Fruit fly (Drosophila melanogaster) S2 (cell line): ENCODE data around the gene MME1.

Experiments
- CG8478 ChIP-seq: fragments of >200 bp; optimal IDR thresholded peaks from 2 replicates; lab custom pipeline; 2018
- CTCF ChIP-seq, 2 experiments: fragments of >200 bp; optimal IDR thresholded peaks; 2 replicates each; lab custom pipeline; 2018

DNA sequence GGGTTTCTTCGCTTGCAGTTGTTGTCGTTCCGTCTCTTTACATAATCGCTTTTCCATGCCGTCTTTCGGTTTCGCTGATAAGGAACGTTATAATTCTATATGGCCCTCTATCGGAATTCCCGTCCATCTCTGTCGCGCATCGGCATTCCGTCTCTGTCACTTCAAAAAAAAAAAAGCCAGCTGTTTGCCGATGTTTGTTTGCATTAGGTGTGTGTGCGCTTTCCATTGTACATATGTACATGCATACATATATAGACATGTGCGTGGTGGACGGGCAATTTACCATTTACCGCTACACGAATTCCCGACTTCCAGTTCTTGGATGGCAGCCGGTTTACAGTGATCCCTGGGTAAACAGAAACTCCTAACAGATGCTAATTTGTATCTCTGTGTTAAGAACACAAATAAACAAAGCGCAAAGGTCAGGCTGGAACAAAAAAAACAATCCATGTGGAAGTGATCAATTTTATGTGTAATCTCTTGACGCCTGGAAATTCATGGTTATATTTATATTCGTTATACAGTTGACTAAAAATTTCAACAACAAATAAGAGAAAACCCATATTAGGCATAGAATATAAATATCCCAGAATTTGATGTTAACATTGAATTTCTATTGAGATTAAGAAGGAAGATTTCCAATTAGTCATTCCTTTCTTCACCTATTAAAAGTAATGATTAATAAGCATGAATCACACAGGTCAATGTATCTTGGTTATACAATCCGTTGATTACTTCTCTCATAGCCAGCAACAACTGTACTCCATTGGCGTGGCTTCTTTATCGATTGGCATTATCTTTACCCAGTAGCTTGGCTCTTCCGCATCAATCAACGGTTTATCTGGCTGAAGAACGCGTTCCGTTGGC is 15.9 kb downstream of the MME1 start:
- TF ChIP-seq CG8478 (no peak), CTCF (optimal IDR thresholded peaks at IDR 0.05; lab: Kevin White, UChicago) (peak in 1 of 2 experiments; percentile 5)
